Worm (Caenorhabditis elegans) whole organism, young adult: Measurements from ENCODE around the gene Y17G7B.12.

Experiments used
- B0019.2 ChIP-seq: fragments of 200-800 bp; sonication (Bioruptor generic); conservative IDR thresholded peaks from 2 replicates; pipeline ENCODE4 v1.3.6; 2022; ENCODE audit warnings: missing genetic modification reagents, missing genetic modification characterization, missing compliant biosample characterization
- B0336.3 ChIP-seq: fragments of 200-800 bp; sonication (Bioruptor generic); IDR thresholded peaks from 2 replicates; pipeline ENCODE4 v1.3.6; 2022; ENCODE audit warnings: missing genetic modification characterization, missing compliant biosample characterization
- C06A6.2 ChIP-seq: fragments of 200-800 bp; sonication (Bioruptor generic); conservative IDR thresholded peaks from 2 replicates; pipeline ENCODE4 v1.3.6; 2022; ENCODE audit warnings: missing genetic modification characterization, missing compliant biosample characterization
- C17E4.6 ChIP-seq: fragments of 200-800 bp; sonication (Bioruptor generic); IDR thresholded peaks from 2 replicates; pipeline ENCODE4 v1.3.6; 2022; ENCODE audit warnings: missing genetic modification reagents, missing genetic modification characterization, missing compliant biosample characterization
- F39B2.1 ChIP-seq: fragments of 200-800 bp; sonication (Bioruptor generic); IDR thresholded peaks from 2 replicates; pipeline ENCODE4 v1.3.6; 2022; ENCODE audit warnings: missing genetic modification reagents, missing genetic modification characterization, missing compliant biosample characterization
- F57C9.4 ChIP-seq: sonication (generic microtip); optimal IDR thresholded peaks from 2 replicates; lab custom pipeline; 2017; ENCODE audit warnings: mild to moderate bottlenecking, missing genetic modification characterization, missing compliant biosample characterization
- K11D2.4 ChIP-seq: fragments of 200-800 bp; sonication (Bioruptor generic); IDR thresholded peaks from 2 replicates; pipeline ENCODE4 v1.3.6; 2022; ENCODE audit warnings: missing genetic modification reagents, missing genetic modification characterization, missing compliant biosample characterization
- Y79H2A.3 ChIP-seq: fragments of 200-800 bp; sonication (Bioruptor generic); conservative IDR thresholded peaks from 2 replicates; pipeline ENCODE4 v1.3.6; 2022; ENCODE audit warnings: missing genetic modification reagents, missing genetic modification characterization, missing compliant biosample characterization
- akir-1 ChIP-seq: fragments of 200-800 bp; sonication (Bioruptor generic); optimal IDR thresholded peaks from 2 replicates; lab custom pipeline; 2018; ENCODE audit warnings: mild to moderate bottlenecking, missing genetic modification characterization, moderate library complexity, missing compliant biosample characterization
- ama-1 ChIP-seq, 3 experiments: fragments of 150-350 bp in 1 of 3; sonication (generic microtip) in 2 of 3; optimal IDR thresholded peaks; 2 replicates each; lab custom pipeline; 2014 to 2018; ENCODE audit warnings: missing biosample characterization in 2 of 3, missing genetic modification characterization in 2 of 3, missing genetic modification reagents in 2 of 3
- aptf-3 ChIP-seq: fragments of 200-800 bp; sonication (Bioruptor generic); IDR thresholded peaks from 2 replicates; pipeline ENCODE4 v1.3.6; 2022; ENCODE audit warnings: missing genetic modification characterization, missing compliant biosample characterization
- atf-7 ChIP-seq: sonication (generic microtip); optimal IDR thresholded peaks from 2 replicates; lab custom pipeline; 2017; ENCODE audit warnings: mild to moderate bottlenecking, missing genetic modification characterization, missing compliant biosample characterization
- attf-5 ChIP-seq: fragments of 200-800 bp; sonication (Bioruptor generic); optimal IDR thresholded peaks from 2 replicates; lab custom pipeline; 2018; ENCODE audit warnings: mild to moderate bottlenecking, missing genetic modification characterization, missing compliant biosample characterization
- cebp-1 ChIP-seq, 2 experiments: fragments of 200-800 bp in 1 of 2; sonication (Bioruptor generic) in 1 of 2; sonication (generic microtip) in 1 of 2; IDR thresholded peaks in 1 of 2; optimal IDR thresholded peaks in 1 of 2; 2 replicates each; pipeline versions ENCODE4 v1.3.6 to Lab custom; 2017 to 2022; ENCODE audit warnings: missing compliant biosample characterization in 2 of 2, missing genetic modification characterization in 2 of 2, mild to moderate bottlenecking in 1 of 2, missing genetic modification reagents in 1 of 2, moderate library complexity in 1 of 2
- ceh-100 ChIP-seq: fragments of 200-800 bp; sonication (Bioruptor generic); IDR thresholded peaks from 2 replicates; pipeline ENCODE4 v1.3.6; 2022; ENCODE audit warnings: missing genetic modification reagents, missing genetic modification characterization, missing compliant biosample characterization
- ceh-58 ChIP-seq: fragments of 200-800 bp; sonication (Bioruptor generic); IDR thresholded peaks from 2 replicates; pipeline ENCODE4 v1.3.6; 2022; ENCODE audit warnings: missing genetic modification characterization, missing compliant biosample characterization
- die-1 ChIP-seq: sonication (generic microtip); optimal IDR thresholded peaks from 2 replicates; lab custom pipeline; 2016; ENCODE audit warnings: missing genotype, mild to moderate bottlenecking, missing genetic modification characterization, missing compliant biosample characterization
- dpl-1 ChIP-seq: fragments of 150-350 bp; optimal IDR thresholded peaks from 2 replicates; lab custom pipeline; 2014; ENCODE audit warnings: missing biosample characterization, missing genetic modification reagents, missing genetic modification characterization
- egl-44 ChIP-seq: fragments of 200-800 bp; sonication (Bioruptor generic); IDR thresholded peaks from 2 replicates; pipeline ENCODE4 v1.3.6; 2022; ENCODE audit warnings: missing genetic modification reagents, missing genetic modification characterization, missing compliant biosample characterization
- ets-4 ChIP-seq: fragments of 200-800 bp; sonication (Bioruptor generic); optimal IDR thresholded peaks from 2 replicates; lab custom pipeline; 2018; ENCODE audit warnings: mild to moderate bottlenecking, missing genetic modification characterization, missing compliant biosample characterization
- gei-17 ChIP-seq: fragments of 200-800 bp; sonication (Bioruptor generic); optimal IDR thresholded peaks from 2 replicates; lab custom pipeline; 2018; ENCODE audit warnings: mild to moderate bottlenecking, missing genetic modification characterization, missing compliant biosample characterization
- hmg-1.2 ChIP-seq: fragments of 200-800 bp; sonication (Bioruptor generic); IDR thresholded peaks from 2 replicates; pipeline ENCODE4 v1.3.6; 2022; ENCODE audit warnings: missing genetic modification reagents, missing genetic modification characterization, missing compliant biosample characterization
- let-526 ChIP-seq: fragments of 200-800 bp; sonication (Bioruptor generic); IDR thresholded peaks from 2 replicates; pipeline ENCODE4 v1.3.6; 2022; ENCODE audit warnings: missing genetic modification reagents, missing genetic modification characterization, missing compliant biosample characterization
- let-607 ChIP-seq, 2 experiments: fragments of 200-800 bp in 1 of 2; sonication (Bioruptor generic) in 1 of 2; sonication (generic microtip) in 1 of 2; optimal IDR thresholded peaks; 2 replicates each; lab custom pipeline; 2016 to 2018; ENCODE audit warnings: mild to moderate bottlenecking in 2 of 2, missing compliant biosample characterization in 2 of 2, missing genetic modification characterization in 2 of 2, moderate library complexity in 2 of 2, missing genotype in 1 of 2
- lin-26 ChIP-seq: fragments of 200-800 bp; sonication (Bioruptor generic); IDR thresholded peaks from 2 replicates; pipeline ENCODE4 v1.3.6; 2022; ENCODE audit warnings: missing genetic modification reagents, missing genetic modification characterization, missing compliant biosample characterization
- lin-35 ChIP-seq, 3 experiments: fragments of 150-350 bp in 2 of 3; sonication (generic microtip) in 1 of 3; optimal IDR thresholded peaks; 2 replicates each; lab custom pipeline; 2014 to 2018; ENCODE audit warnings: missing biosample characterization in 3 of 3, missing genetic modification characterization in 3 of 3, missing genetic modification reagents in 3 of 3
- madf-3 ChIP-seq: fragments of 200-800 bp; sonication (Bioruptor generic); IDR thresholded peaks from 2 replicates; pipeline ENCODE4 v1.3.6; 2022; ENCODE audit warnings: missing genetic modification reagents, missing genetic modification characterization, missing compliant biosample characterization
- madf-6 ChIP-seq: fragments of 200-800 bp; sonication (Bioruptor generic); IDR thresholded peaks from 2 replicates; pipeline ENCODE4 v1.3.6; 2022; ENCODE audit warnings: missing genetic modification reagents, missing genetic modification characterization, missing compliant biosample characterization
- nfya-2 ChIP-seq: fragments of 200-800 bp; sonication (Bioruptor generic); IDR thresholded peaks from 2 replicates; pipeline ENCODE4 v1.3.6; 2022; ENCODE audit warnings: missing genetic modification reagents, missing genetic modification characterization, missing compliant biosample characterization
- nfyb-1 ChIP-seq: fragments of 200-800 bp; sonication (Bioruptor generic); IDR thresholded peaks from 2 replicates; pipeline ENCODE4 v1.3.6; 2022; ENCODE audit warnings: missing genetic modification reagents, missing genetic modification characterization, missing compliant biosample characterization
- nhr-179 ChIP-seq: sonication (generic microtip); optimal IDR thresholded peaks from 2 replicates; lab custom pipeline; 2016; ENCODE audit warnings: mild to moderate bottlenecking, missing genetic modification characterization, missing compliant biosample characterization
- nhr-80 ChIP-seq: sonication (generic microtip); optimal IDR thresholded peaks from 2 replicates; lab custom pipeline; 2016; ENCODE audit warnings: missing genetic modification characterization, missing compliant biosample characterization
- pbrm-1 ChIP-seq: fragments of 200-800 bp; sonication (Bioruptor generic); IDR thresholded peaks from 2 replicates; pipeline ENCODE4 v1.3.6; 2022; ENCODE audit warnings: missing genetic modification reagents, missing genetic modification characterization, missing compliant biosample characterization
- snpc-3.4 ChIP-seq: sonication (generic microtip); optimal IDR thresholded peaks from 2 replicates; lab custom pipeline; 2017; ENCODE audit warnings: missing genetic modification characterization, mild to moderate bottlenecking, missing compliant biosample characterization, antibody characterized with exemption, moderate library complexity, missing genotype, missing genetic modification reagents
- somi-1 ChIP-seq: fragments of 200-800 bp; sonication (Bioruptor generic); optimal IDR thresholded peaks from 2 replicates; lab custom pipeline; 2018; ENCODE audit warnings: mild to moderate bottlenecking, missing genetic modification characterization, missing compliant biosample characterization
- sptf-2 ChIP-seq: fragments of 200-800 bp; sonication (Bioruptor generic); optimal IDR thresholded peaks from 2 replicates; lab custom pipeline; 2018; ENCODE audit warnings: mild to moderate bottlenecking, missing genetic modification characterization, missing compliant biosample characterization
- tbp1 ChIP-seq: fragments of 200-800 bp; sonication (Bioruptor generic); optimal IDR thresholded peaks from 2 replicates; lab custom pipeline; 2018; ENCODE audit warnings: mild to moderate bottlenecking, missing genetic modification characterization, missing compliant biosample characterization
- unc-130 ChIP-seq: sonication (generic microtip); optimal IDR thresholded peaks from 2 replicates; lab custom pipeline; 2016; ENCODE audit warnings: missing genetic modification reagents, missing genetic modification characterization, missing compliant biosample characterization
- unc-62 ChIP-seq: fragments of 150-350 bp; optimal IDR thresholded peaks from 2 replicates; lab custom pipeline; 2014; ENCODE audit warnings: missing biosample characterization, missing genetic modification reagents, missing genetic modification characterization
- xnd-1 ChIP-seq: sonication (generic microtip); optimal IDR thresholded peaks from 2 replicates; lab custom pipeline; 2016; ENCODE audit warnings: missing genotype, missing genetic modification reagents, missing genetic modification characterization, missing compliant biosample characterization
- ztf-18 ChIP-seq: sonication (generic microtip); optimal IDR thresholded peaks from 2 replicates; lab custom pipeline; 2016; ENCODE audit warnings: missing genotype, mild to moderate bottlenecking, missing genetic modification characterization, missing compliant biosample characterization
- ztf-26 ChIP-seq: sonication (generic microtip); optimal IDR thresholded peaks from 2 replicates; lab custom pipeline; 2017; ENCODE audit warnings: missing genetic modification characterization, missing compliant biosample characterization

Gene Y17G7B.12

ce11 chrII:12052136-12052535, 28.5 kb downstream of the Y17G7B.12 start (continued):
- TF ChIP-seq ztf-18 (tag; lab: Kevin White, UChicago), result no peak
- peak; percentile 64; the same call in 1 of the 2 replicates for TF ChIP-seq nfyb-1 (GFP tag; lab: Robert Waterston, UW)
- no peak for TF ChIP-seq aptf-3 (GFP tag; lab: Robert Waterston, UW)
- no peak for TF ChIP-seq lin-35 (GFP tag; optimal IDR thresholded peaks at IDR 0.05; lab: Kevin White, UChicago)
- TF ChIP-seq let-526 (GFP tag; lab: Robert Waterston, UW), result 0 out of 2 replicates have a peak, but pooled peaks have one; percentile 43
- TF ChIP-seq C17E4.6, result no peak
- no peak for TF ChIP-seq somi-1 (GFP tag; lab: Kevin White, UChicago)
- no peak for TF ChIP-seq unc-130 (GFP tag; lab: Kevin White, UChicago)
- no peak for TF ChIP-seq ceh-58
- TF ChIP-seq unc-62 (GFP tag; lab: Kevin White, UChicago), result no peak
- no peak for TF ChIP-seq xnd-1 (tag; lab: Kevin White, UChicago)
- TF ChIP-seq tbp1 (GFP tag; lab: Kevin White, UChicago), result peak; percentile 20
- no peak for TF ChIP-seq nhr-179 (tag; lab: Kevin White, UChicago)
- TF ChIP-seq F39B2.1, result no peak
- no peak for TF ChIP-seq cebp-1 (GFP tag; IDR thresholded peaks at IDR 0.05; lab: Robert Waterston, UW)
- TF ChIP-seq cebp-1 (tag; optimal IDR thresholded peaks at IDR 0.05; lab: Kevin White, UChicago), result peak; percentile 5
- TF ChIP-seq madf-6, result no peak
- TF ChIP-seq pbrm-1, result no peak
- TF ChIP-seq nhr-80 (tag; lab: Kevin White, UChicago), result peak; percentile 62
- TF ChIP-seq akir-1 (GFP tag; lab: Kevin White, UChicago), result no peak
- no peak for TF ChIP-seq ceh-100 (GFP tag; lab: Robert Waterston, UW)
- no peak for TF ChIP-seq nfya-2
- no peak for TF ChIP-seq K11D2.4
- no peak for TF ChIP-seq Y79H2A.3 (GFP tag; lab: Robert Waterston, UW)
- TF ChIP-seq F57C9.4 (tag; lab: Kevin White, UChicago), result no peak
- no peak for TF ChIP-seq attf-5
- TF ChIP-seq die-1 (tag; lab: Kevin White, UChicago), result no peak
- no peak for TF ChIP-seq gei-17 (GFP tag; lab: Kevin White, UChicago)
- no peak for TF ChIP-seq snpc-3.4 (tag; lab: Kevin White, UChicago)

ce11 chrII:12052924-12053323, 29.3 kb downstream of the Y17G7B.12 start:
- TF ChIP-seq egl-44 (no peak), atf-7 (tag; lab: Kevin White, UChicago) (peak; percentile 44), lin-26 (peak; percentile 7; the same call in 1 of the 2 replicates), B0019.2 (no peak), Y79H2A.3 (GFP tag; lab: Robert Waterston, UW) (no peak), ztf-26 (tag; lab: Kevin White, UChicago) (peak; percentile 64), nfyb-1 (GFP tag; lab: Robert Waterston, UW) (0 out of 2 replicates have a peak, but pooled peaks have one; percentile 38), ets-4 (no peak), hmg-1.2 (GFP tag; lab: Robert Waterston, UW) (0 out of 2 replicates have a peak, but pooled peaks have one; percentile 13)

- TF ChIP-seq let-526 (GFP tag; lab: Robert Waterston, UW) (no peak), nhr-80 (tag; lab: Kevin White, UChicago) (peak; percentile 25), cebp-1 (GFP tag; IDR thresholded peaks at IDR 0.05; lab: Robert Waterston, UW) (no peak), cebp-1 (tag; optimal IDR thresholded peaks at IDR 0.05; lab: Kevin White, UChicago) (peak; percentile 32), B0336.3 (no peak), C06A6.2 (GFP tag; lab: Robert Waterston, UW) (no peak), madf-3 (no peak), dpl-1 (GFP tag; lab: Kevin White, UChicago) (no peak), sptf-2 (no peak), nfyb-1 (GFP tag; lab: Robert Waterston, UW) (no peak), let-607 (tag; optimal IDR thresholded peaks at IDR 0.05; lab: Kevin White, UChicago) (peak in 1 of 2 experiments; percentile 17), ama-1 (optimal IDR thresholded peaks at IDR 0.05; lab: Kevin White, UChicago) (peak; percentile 5), ama-1 (GFP tag; optimal IDR thresholded peaks at IDR 0.05; lab: Kevin White, UChicago) (no peak)
Observed at ce11 chrII:12053486-12053885, 29.8 kb downstream of the Y17G7B.12 start.
